Worm (Caenorhabditis elegans) whole organism, late embryonic: ENCODE data around the gene F49F1.2.
"Not testable (repeated sequence)": the region's sequence is repeated elsewhere in the genome, so short reads cannot be mapped to it uniquely, and the experiment has no call there.

Experiments used
- C08G9.2 ChIP-seq: sonication (generic microtip); optimal IDR thresholded peaks from 2 replicates; lab custom pipeline; 2016; ENCODE audit warnings: mild to moderate bottlenecking, missing genetic modification characterization, moderate library complexity, missing compliant biosample characterization
- C38D4.7 ChIP-seq: fragments of 200-800 bp; sonication (Bioruptor generic); optimal IDR thresholded peaks from 2 replicates; lab custom pipeline; 2018; ENCODE audit warnings: mild to moderate bottlenecking, missing genetic modification characterization, moderate library complexity, missing compliant biosample characterization
- F13H6.1 ChIP-seq: sonication (generic microtip); optimal IDR thresholded peaks from 2 replicates; lab custom pipeline; 2016; ENCODE audit warnings: missing genetic modification characterization, missing compliant biosample characterization
- K02D7.2 ChIP-seq: sonication (generic microtip); optimal IDR thresholded peaks from 2 replicates; lab custom pipeline; 2017; ENCODE audit warnings: mild to moderate bottlenecking, missing genetic modification characterization, missing compliant biosample characterization
- ahr-1 ChIP-seq: sonication (generic microtip); optimal IDR thresholded peaks from 2 replicates; lab custom pipeline; 2016; ENCODE audit warnings: missing genetic modification characterization, missing compliant biosample characterization
- ama-1 ChIP-seq: fragments of 150-350 bp; optimal IDR thresholded peaks from 2 replicates; lab custom pipeline; 2014
- ceh-14 ChIP-seq: sonication (generic microtip); optimal IDR thresholded peaks from 2 replicates; lab custom pipeline; 2016; ENCODE audit warnings: missing genotype, missing genetic modification characterization, missing compliant biosample characterization
- ceh-18 ChIP-seq: sonication (generic microtip); optimal IDR thresholded peaks from 2 replicates; lab custom pipeline; 2016; ENCODE audit warnings: missing genetic modification characterization, missing compliant biosample characterization
- ceh-2 ChIP-seq: sonication (generic microtip); optimal IDR thresholded peaks from 2 replicates; lab custom pipeline; 2016; ENCODE audit warnings: missing genotype, missing genetic modification characterization, missing compliant biosample characterization
- ceh-31 ChIP-seq: sonication (generic microtip); optimal IDR thresholded peaks from 2 replicates; lab custom pipeline; 2016; ENCODE audit warnings: missing genetic modification characterization, missing compliant biosample characterization
- ceh-48 ChIP-seq: sonication (generic microtip); optimal IDR thresholded peaks from 2 replicates; lab custom pipeline; 2016; ENCODE audit warnings: missing genetic modification characterization, inconsistent platforms, missing compliant biosample characterization
- ceh-6 ChIP-seq: fragments of 200-800 bp; sonication (Bioruptor generic); optimal IDR thresholded peaks from 2 replicates; lab custom pipeline; 2018; ENCODE audit warnings: mild to moderate bottlenecking, missing genetic modification characterization, missing compliant biosample characterization
- ceh-9 ChIP-seq: sonication (generic microtip); optimal IDR thresholded peaks from 2 replicates; lab custom pipeline; 2016; ENCODE audit warnings: mild to moderate bottlenecking, missing genetic modification characterization, inconsistent platforms, missing compliant biosample characterization
- dve-1 ChIP-seq: sonication (generic microtip); optimal IDR thresholded peaks from 2 replicates; lab custom pipeline; 2017; ENCODE audit warnings: antibody characterized with exemption, mild to moderate bottlenecking, missing genetic modification characterization, missing compliant biosample characterization
- elt-2 ChIP-seq: sonication (generic microtip); optimal IDR thresholded peaks from 2 replicates; lab custom pipeline; 2016; ENCODE audit warnings: missing genetic modification reagents, missing genetic modification characterization, missing compliant biosample characterization
- ets-4 ChIP-seq: sonication (generic microtip); optimal IDR thresholded peaks from 2 replicates; lab custom pipeline; 2016; ENCODE audit warnings: missing genetic modification characterization, missing compliant biosample characterization
- gmeb-2 ChIP-seq: sonication (generic microtip); optimal IDR thresholded peaks from 2 replicates; lab custom pipeline; 2016; ENCODE audit warnings: missing genetic modification characterization, inconsistent platforms, missing compliant biosample characterization
- hlh-13 ChIP-seq: fragments of 200-800 bp; sonication (Bioruptor generic); optimal IDR thresholded peaks from 2 replicates; lab custom pipeline; 2018; ENCODE audit warnings: mild to moderate bottlenecking, missing genetic modification characterization, missing compliant biosample characterization
- hlh-8 ChIP-seq: sonication (generic microtip); optimal IDR thresholded peaks from 2 replicates; lab custom pipeline; 2016; ENCODE audit warnings: missing genotype, missing genetic modification characterization, missing compliant biosample characterization
- lim-6 ChIP-seq: sonication (generic microtip); optimal IDR thresholded peaks from 2 replicates; lab custom pipeline; 2016; ENCODE audit warnings: missing genetic modification characterization, missing compliant biosample characterization
- madf-2 ChIP-seq: sonication (generic microtip); optimal IDR thresholded peaks from 2 replicates; lab custom pipeline; 2017; ENCODE audit warnings: missing genetic modification characterization, missing compliant biosample characterization
- mec-3 ChIP-seq: sonication (generic microtip); optimal IDR thresholded peaks from 2 replicates; lab custom pipeline; 2016; ENCODE audit warnings: borderline replicate concordance, missing genetic modification characterization, missing compliant biosample characterization
- nfya-1 ChIP-seq: sonication (generic microtip); optimal IDR thresholded peaks from 2 replicates; lab custom pipeline; 2017; ENCODE audit warnings: missing genetic modification characterization, mild to moderate bottlenecking, missing compliant biosample characterization, antibody characterized with exemption, moderate library complexity
- nhr-11 ChIP-seq: fragments of 150-350 bp; optimal IDR thresholded peaks from 2 replicates; lab custom pipeline; 2014; ENCODE audit warnings: missing biosample characterization, missing genetic modification characterization
- nhr-232 ChIP-seq: sonication (generic microtip); optimal IDR thresholded peaks from 2 replicates; lab custom pipeline; 2016; ENCODE audit warnings: missing genetic modification characterization, missing compliant biosample characterization
- pat-9 ChIP-seq: fragments of 200-800 bp; sonication (Bioruptor generic); optimal IDR thresholded peaks from 2 replicates; lab custom pipeline; 2018; ENCODE audit warnings: mild to moderate bottlenecking, missing genetic modification characterization, moderate library complexity, missing compliant biosample characterization
- pha-4 ChIP-seq: fragments of 150-350 bp; optimal IDR thresholded peaks from 2 replicates; lab custom pipeline; 2018; ENCODE audit warnings: missing biosample characterization, missing genetic modification reagents, missing genetic modification characterization
- pros-1 ChIP-seq: fragments of 150-350 bp; optimal IDR thresholded peaks from 2 replicates; lab custom pipeline; 2014; ENCODE audit warnings: missing biosample characterization, missing genetic modification reagents, missing genetic modification characterization
- ref-2 ChIP-seq: sonication (generic microtip); optimal IDR thresholded peaks from 2 replicates; lab custom pipeline; 2016; ENCODE audit warnings: missing genetic modification characterization, missing compliant biosample characterization
- sdc-2 ChIP-seq: sonication (generic microtip); optimal IDR thresholded peaks from 2 replicates; lab custom pipeline; 2016; ENCODE audit warnings: missing genotype, missing genetic modification characterization, missing compliant biosample characterization
- sox-2 ChIP-seq: fragments of 200-800 bp; sonication (Bioruptor generic); IDR thresholded peaks from 2 replicates; pipeline ENCODE4 v1.3.6; 2022; ENCODE audit warnings: missing genetic modification reagents, missing genetic modification characterization, missing compliant biosample characterization
- syd-9 ChIP-seq: sonication (generic microtip); optimal IDR thresholded peaks from 2 replicates; lab custom pipeline; 2016; ENCODE audit warnings: mild to moderate bottlenecking, missing genetic modification characterization, moderate library complexity, missing compliant biosample characterization
- tbx-7 ChIP-seq: sonication (generic microtip); optimal IDR thresholded peaks from 2 replicates; lab custom pipeline; 2016; ENCODE audit warnings: missing genotype, missing genetic modification characterization, missing compliant biosample characterization
- ttx-3 ChIP-seq: sonication (generic microtip); optimal IDR thresholded peaks from 2 replicates; lab custom pipeline; 2016; ENCODE audit warnings: missing genetic modification reagents, missing genetic modification characterization, missing compliant biosample characterization
- unc-3 ChIP-seq, 2 experiments: fragments of 200-800 bp in 1 of 2; sonication (Bioruptor generic) in 1 of 2; sonication (generic microtip) in 1 of 2; conservative IDR thresholded peaks in 1 of 2; optimal IDR thresholded peaks in 1 of 2; 2 replicates each; pipeline versions ENCODE4 v1.3.6 to Lab custom; 2016 to 2022; ENCODE audit warnings: missing compliant biosample characterization in 2 of 2, missing genetic modification characterization in 2 of 2, missing genetic modification reagents in 1 of 2
- unc-42 ChIP-seq: sonication (generic microtip); optimal IDR thresholded peaks from 2 replicates; lab custom pipeline; 2016; ENCODE audit warnings: missing genotype, missing genetic modification characterization, missing compliant biosample characterization
- unc-55 ChIP-seq: sonication (generic microtip); optimal IDR thresholded peaks from 2 replicates; lab custom pipeline; 2017; ENCODE audit warnings: missing biosample characterization, missing genetic modification reagents, missing genetic modification characterization
- unc-86 ChIP-seq: sonication (generic microtip); optimal IDR thresholded peaks from 2 replicates; lab custom pipeline; 2016; ENCODE audit warnings: missing genetic modification characterization, missing compliant biosample characterization
- zip-5 ChIP-seq: sonication (generic microtip); optimal IDR thresholded peaks from 2 replicates; lab custom pipeline; 2016; ENCODE audit warnings: missing genetic modification characterization, missing compliant biosample characterization
- ztf-16 ChIP-seq: sonication (generic microtip); optimal IDR thresholded peaks from 2 replicates; lab custom pipeline; 2017; ENCODE audit warnings: missing genetic modification characterization, missing compliant biosample characterization

The F49F1.2 gene

DNA sequence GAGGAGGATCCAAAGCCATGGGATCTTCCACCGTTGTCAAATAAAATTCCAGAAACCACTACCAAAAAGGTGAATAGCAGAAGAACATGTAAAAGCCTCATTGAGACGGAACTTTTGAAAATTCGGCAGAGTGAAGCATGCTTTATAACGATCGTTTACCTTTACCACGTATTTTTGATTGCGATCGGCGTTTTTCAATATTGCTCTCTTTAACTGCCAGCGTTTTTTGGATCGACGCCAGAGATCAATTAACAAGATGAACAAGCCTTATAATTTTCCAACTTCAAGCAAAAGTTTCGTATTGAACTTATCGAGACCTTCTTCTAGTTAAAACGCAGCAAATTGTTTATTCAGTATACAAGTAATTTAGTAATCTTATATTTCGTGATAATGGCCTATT lies 23.3 kb downstream of the F49F1.2 start, which contains the start of gene F49F1.10:
Gene F49F1.10 (minus strand): TSS at position 101 of the 400 bp plus-strand sequence.
- TF ChIP-seq F13H6.1 (no peak), gmeb-2 (tag; lab: Kevin White, UChicago) (no peak), sox-2 (GFP tag; lab: Robert Waterston, UW) (no peak), C38D4.7 (no peak), nhr-232 (no peak)
- TF ChIP-seq, all 69 proteins: peak for 0

DNA sequence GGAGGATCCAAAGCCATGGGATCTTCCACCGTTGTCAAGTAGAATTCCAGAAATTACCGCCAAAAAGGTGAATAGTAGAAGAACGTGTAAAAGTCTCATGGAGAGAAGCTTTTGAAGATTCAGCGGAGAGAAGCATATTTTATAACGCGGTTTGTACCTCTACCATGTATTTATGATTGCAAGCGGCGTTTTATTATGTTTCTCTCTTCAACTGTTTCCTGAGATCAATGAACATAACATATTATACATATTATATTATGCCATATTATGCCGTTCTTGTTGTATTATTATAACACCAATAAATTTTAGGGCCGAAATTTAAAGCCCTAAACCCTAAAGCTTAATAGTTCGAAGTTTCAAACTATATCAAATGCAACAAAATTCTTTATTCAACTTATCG lies 24.5 kb downstream of the F49F1.2 start, which contains the start of gene F49F1.18:
Gene F49F1.18 (minus strand): TSS at position 101 of the 400 bp plus-strand sequence.
- TF ChIP-seq nfya-1 (tag; lab: Kevin White, UChicago), result no peak
- TF ChIP-seq ceh-31 (tag; lab: Kevin White, UChicago), result no peak
- TF ChIP-seq C38D4.7, result no peak
- TF ChIP-seq hlh-13 (GFP tag; lab: Kevin White, UChicago), result no peak
- no peak for TF ChIP-seq ama-1
- no peak for TF ChIP-seq ceh-2 (tag; lab: Kevin White, UChicago)
- no peak for TF ChIP-seq elt-2 (tag; lab: Kevin White, UChicago)
- TF ChIP-seq ahr-1, result no peak
- no peak for TF ChIP-seq ceh-6
- no peak for TF ChIP-seq dve-1 (tag; lab: Kevin White, UChicago)
- no peak for TF ChIP-seq hlh-8 (tag; lab: Kevin White, UChicago)
- TF ChIP-seq ceh-14 (tag; lab: Kevin White, UChicago), result no peak
- TF ChIP-seq ztf-16, result no peak
- no peak for TF ChIP-seq pat-9 (tag; lab: Kevin White, UChicago)
- no peak for TF ChIP-seq sdc-2
- TF ChIP-seq zip-5 (tag; lab: Kevin White, UChicago), result no peak
- TF ChIP-seq mec-3 (tag; lab: Kevin White, UChicago), result no peak
- no peak for TF ChIP-seq ceh-9 (tag; lab: Kevin White, UChicago)
- no peak for TF ChIP-seq pros-1 (tag; lab: Kevin White, UChicago)
- no peak for TF ChIP-seq unc-55 (GFP tag; lab: Kevin White, UChicago)

ce11 chrIV:4141311-4141710 lies 25.6 kb downstream of the F49F1.2 start, which contains the start of gene F49F1.11:
Gene F49F1.11, minus strand, starts transcription at chrIV:4141411.
- no peak for TF ChIP-seq K02D7.2 (tag; lab: Kevin White, UChicago)
- no peak for TF ChIP-seq madf-2 (tag; lab: Kevin White, UChicago)
- TF ChIP-seq pros-1 (tag; lab: Kevin White, UChicago), result no peak
- no peak for TF ChIP-seq pha-4 (tag; lab: Kevin White, UChicago)
- no peak for TF ChIP-seq sox-2 (GFP tag; lab: Robert Waterston, UW)
- no peak for TF ChIP-seq ceh-48 (tag; lab: Kevin White, UChicago)
- TF ChIP-seq unc-42, result no peak

DNA sequence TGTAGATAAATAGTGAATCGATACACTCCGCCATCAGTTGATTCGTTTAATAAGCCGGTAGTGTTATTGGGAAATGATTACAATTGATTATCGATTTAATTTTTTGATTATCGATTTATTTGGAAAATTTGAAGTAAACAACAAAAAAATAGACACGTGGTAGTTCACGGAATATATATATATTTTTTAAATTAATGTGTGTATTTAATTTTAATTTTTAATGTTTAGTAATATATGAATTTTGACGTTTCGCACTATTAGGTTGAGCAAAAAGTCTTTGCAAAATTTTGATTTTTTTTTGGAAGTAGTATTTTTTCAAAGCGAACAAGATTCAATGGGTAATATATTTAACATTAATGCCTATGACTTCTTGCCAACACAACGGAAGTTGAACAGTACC lies 27.2 kb downstream of the F49F1.2 start, which contains the start of gene F49F1.12:
Gene F49F1.12 (minus strand): TSS at position 101 of the 400 bp plus-strand sequence.
- TF ChIP-seq ets-4, ceh-31, pros-1 (tag; lab: Kevin White, UChicago): not testable (repeated sequence)

- TF ChIP-seq C08G9.2, result no peak
- TF ChIP-seq nfya-1 (tag; lab: Kevin White, UChicago), result no peak
- TF ChIP-seq ceh-18, result no peak
- TF ChIP-seq unc-42, result no peak
- no peak for TF ChIP-seq unc-3 (GFP tag; conservative IDR thresholded peaks at IDR 0.05; lab: Robert Waterston, UW)
- TF ChIP-seq unc-3 (tag; optimal IDR thresholded peaks at IDR 0.05; lab: Kevin White, UChicago), result no peak
- TF ChIP-seq tbx-7, result no peak
- no peak for TF ChIP-seq dve-1 (tag; lab: Kevin White, UChicago)
- TF ChIP-seq nhr-11 (tag; lab: Kevin White, UChicago), result no peak
- TF ChIP-seq syd-9 (tag; lab: Kevin White, UChicago), result no peak
- TF ChIP-seq gmeb-2 (tag; lab: Kevin White, UChicago), result no peak
- TF ChIP-seq sox-2 (GFP tag; lab: Robert Waterston, UW), result no peak
- no peak for TF ChIP-seq ttx-3
- no peak for TF ChIP-seq pha-4 (tag; lab: Kevin White, UChicago)
- TF ChIP-seq unc-86, result no peak
- TF ChIP-seq ceh-6, result no peak
- no peak for TF ChIP-seq ref-2 (tag; lab: Kevin White, UChicago)
- TF ChIP-seq C38D4.7, result no peak
- no peak for TF ChIP-seq lim-6 (tag; lab: Kevin White, UChicago)
These were observed 29.0 kb downstream of the F49F1.2 start, which contains the start of gene R07C12.3 for ce11 chrIV:4144784-4145183. Gene R07C12.3, plus strand, starts transcription at chrIV:4145084.
